Worm (Caenorhabditis elegans) whole organism, late embryonic: Measurements from ENCODE around the gene M163.21.

Experiments
- C08G9.2 ChIP-seq: sonication (generic microtip); optimal IDR thresholded peaks from 2 replicates; lab custom pipeline; 2016; ENCODE audit warnings: mild to moderate bottlenecking, missing genetic modification characterization, moderate library complexity, missing compliant biosample characterization
- C38D4.7 ChIP-seq: fragments of 200-800 bp; sonication (Bioruptor generic); optimal IDR thresholded peaks from 2 replicates; lab custom pipeline; 2018; ENCODE audit warnings: mild to moderate bottlenecking, missing genetic modification characterization, moderate library complexity, missing compliant biosample characterization
- K09A11.1 ChIP-seq: sonication (generic microtip); optimal IDR thresholded peaks from 2 replicates; lab custom pipeline; 2017; ENCODE audit warnings: antibody characterized with exemption, mild to moderate bottlenecking, missing genetic modification characterization, missing compliant biosample characterization; ENCODE audit not compliant: insufficient read depth
- T23F11.4 ChIP-seq: fragments of 200-800 bp; sonication (Bioruptor generic); optimal IDR thresholded peaks from 2 replicates; lab custom pipeline; 2018; ENCODE audit warnings: mild to moderate bottlenecking, missing genetic modification characterization, missing compliant biosample characterization
- Y22D7AL.16 ChIP-seq: sonication (generic microtip); optimal IDR thresholded peaks from 2 replicates; lab custom pipeline; 2016; ENCODE audit warnings: missing genetic modification characterization, missing compliant biosample characterization
- ahr-1 ChIP-seq: sonication (generic microtip); optimal IDR thresholded peaks from 2 replicates; lab custom pipeline; 2016; ENCODE audit warnings: missing genetic modification characterization, missing compliant biosample characterization
- ama-1 ChIP-seq: fragments of 150-350 bp; optimal IDR thresholded peaks from 2 replicates; lab custom pipeline; 2014
- ceh-19 ChIP-seq: fragments of 200-800 bp; sonication (Bioruptor generic); optimal IDR thresholded peaks from 2 replicates; lab custom pipeline; 2018; ENCODE audit warnings: mild to moderate bottlenecking, missing genetic modification characterization, missing compliant biosample characterization
- ceh-2 ChIP-seq: sonication (generic microtip); optimal IDR thresholded peaks from 2 replicates; lab custom pipeline; 2016; ENCODE audit warnings: missing genotype, missing genetic modification characterization, missing compliant biosample characterization
- ceh-24 ChIP-seq: sonication (generic microtip); optimal IDR thresholded peaks from 2 replicates; lab custom pipeline; 2016; ENCODE audit warnings: mild to moderate bottlenecking, missing genetic modification characterization, missing compliant biosample characterization
- ceh-31 ChIP-seq: sonication (generic microtip); optimal IDR thresholded peaks from 2 replicates; lab custom pipeline; 2016; ENCODE audit warnings: missing genetic modification characterization, missing compliant biosample characterization
- ceh-48 ChIP-seq: sonication (generic microtip); optimal IDR thresholded peaks from 2 replicates; lab custom pipeline; 2016; ENCODE audit warnings: missing genetic modification characterization, inconsistent platforms, missing compliant biosample characterization
- che-1 ChIP-seq: sonication (generic microtip); optimal IDR thresholded peaks from 2 replicates; lab custom pipeline; 2016; ENCODE audit warnings: mild to moderate bottlenecking, missing genetic modification characterization, missing compliant biosample characterization
- dmd-4 ChIP-seq: sonication (generic microtip); optimal IDR thresholded peaks from 2 replicates; lab custom pipeline; 2016; ENCODE audit warnings: borderline replicate concordance, missing genetic modification characterization, missing compliant biosample characterization
- elt-2 ChIP-seq: sonication (generic microtip); optimal IDR thresholded peaks from 2 replicates; lab custom pipeline; 2016; ENCODE audit warnings: missing genetic modification reagents, missing genetic modification characterization, missing compliant biosample characterization
- elt-4 ChIP-seq: sonication (generic microtip); optimal IDR thresholded peaks from 2 replicates; lab custom pipeline; 2016; ENCODE audit warnings: missing genetic modification characterization, missing compliant biosample characterization
- fax-1 ChIP-seq: sonication (generic microtip); optimal IDR thresholded peaks from 2 replicates; lab custom pipeline; 2016; ENCODE audit warnings: missing genotype, missing genetic modification characterization, missing compliant biosample characterization
- fkh-10 ChIP-seq: fragments of 150-350 bp; optimal IDR thresholded peaks from 2 replicates; lab custom pipeline; 2014; ENCODE audit warnings: missing biosample characterization, missing genetic modification reagents, missing genetic modification characterization
- hlh-13 ChIP-seq: fragments of 200-800 bp; sonication (Bioruptor generic); optimal IDR thresholded peaks from 2 replicates; lab custom pipeline; 2018; ENCODE audit warnings: mild to moderate bottlenecking, missing genetic modification characterization, missing compliant biosample characterization
- hlh-15 ChIP-seq: sonication (generic microtip); optimal IDR thresholded peaks from 2 replicates; lab custom pipeline; 2016; ENCODE audit warnings: missing genetic modification characterization, missing compliant biosample characterization
- hlh-30 ChIP-seq: sonication (generic microtip); optimal IDR thresholded peaks from 2 replicates; lab custom pipeline; 2017; ENCODE audit warnings: antibody characterized with exemption, missing genetic modification characterization, missing compliant biosample characterization; ENCODE audit not compliant: insufficient read depth
- hlh-8 ChIP-seq: sonication (generic microtip); optimal IDR thresholded peaks from 2 replicates; lab custom pipeline; 2016; ENCODE audit warnings: missing genotype, missing genetic modification characterization, missing compliant biosample characterization
- lim-6 ChIP-seq: sonication (generic microtip); optimal IDR thresholded peaks from 2 replicates; lab custom pipeline; 2016; ENCODE audit warnings: missing genetic modification characterization, missing compliant biosample characterization
- lin-11 ChIP-seq: fragments of 200-800 bp; sonication (Bioruptor generic); optimal IDR thresholded peaks from 2 replicates; lab custom pipeline; 2018; ENCODE audit warnings: mild to moderate bottlenecking, missing genetic modification characterization, missing compliant biosample characterization
- nfya-1 ChIP-seq: sonication (generic microtip); optimal IDR thresholded peaks from 2 replicates; lab custom pipeline; 2017; ENCODE audit warnings: missing genetic modification characterization, mild to moderate bottlenecking, missing compliant biosample characterization, antibody characterized with exemption, moderate library complexity
- nhr-232 ChIP-seq: sonication (generic microtip); optimal IDR thresholded peaks from 2 replicates; lab custom pipeline; 2016; ENCODE audit warnings: missing genetic modification characterization, missing compliant biosample characterization
- pat-9 ChIP-seq: fragments of 200-800 bp; sonication (Bioruptor generic); optimal IDR thresholded peaks from 2 replicates; lab custom pipeline; 2018; ENCODE audit warnings: mild to moderate bottlenecking, missing genetic modification characterization, moderate library complexity, missing compliant biosample characterization
- pha-2 ChIP-seq: sonication (generic microtip); optimal IDR thresholded peaks from 2 replicates; lab custom pipeline; 2017; ENCODE audit warnings: mild to moderate bottlenecking, missing genetic modification characterization, missing compliant biosample characterization
- pqm-1 ChIP-seq: sonication (generic microtip); optimal IDR thresholded peaks from 2 replicates; lab custom pipeline; 2016; ENCODE audit warnings: missing genetic modification characterization, missing compliant biosample characterization
- ref-2 ChIP-seq: sonication (generic microtip); optimal IDR thresholded peaks from 2 replicates; lab custom pipeline; 2016; ENCODE audit warnings: missing genetic modification characterization, missing compliant biosample characterization
- rnt-1 ChIP-seq: sonication (generic microtip); optimal IDR thresholded peaks from 2 replicates; lab custom pipeline; 2016; ENCODE audit warnings: missing genetic modification characterization, missing compliant biosample characterization
- sdc-2 ChIP-seq: sonication (generic microtip); optimal IDR thresholded peaks from 2 replicates; lab custom pipeline; 2016; ENCODE audit warnings: missing genotype, missing genetic modification characterization, missing compliant biosample characterization
- sox-2 ChIP-seq: fragments of 200-800 bp; sonication (Bioruptor generic); IDR thresholded peaks from 2 replicates; pipeline ENCODE4 v1.3.6; 2022; ENCODE audit warnings: missing genetic modification reagents, missing genetic modification characterization, missing compliant biosample characterization
- sox-4 ChIP-seq: sonication (generic microtip); optimal IDR thresholded peaks from 2 replicates; lab custom pipeline; 2017; ENCODE audit warnings: mild to moderate bottlenecking, missing genetic modification characterization, inconsistent platforms, missing compliant biosample characterization
- syd-9 ChIP-seq: sonication (generic microtip); optimal IDR thresholded peaks from 2 replicates; lab custom pipeline; 2016; ENCODE audit warnings: mild to moderate bottlenecking, missing genetic modification characterization, moderate library complexity, missing compliant biosample characterization
- tbx-2 ChIP-seq: sonication (generic microtip); optimal IDR thresholded peaks from 2 replicates; lab custom pipeline; 2016; ENCODE audit warnings: missing genetic modification characterization, missing compliant biosample characterization
- tbx-7 ChIP-seq: sonication (generic microtip); optimal IDR thresholded peaks from 2 replicates; lab custom pipeline; 2016; ENCODE audit warnings: missing genotype, missing genetic modification characterization, missing compliant biosample characterization
- ttx-3 ChIP-seq: sonication (generic microtip); optimal IDR thresholded peaks from 2 replicates; lab custom pipeline; 2016; ENCODE audit warnings: missing genetic modification reagents, missing genetic modification characterization, missing compliant biosample characterization
- unc-42 ChIP-seq: sonication (generic microtip); optimal IDR thresholded peaks from 2 replicates; lab custom pipeline; 2016; ENCODE audit warnings: missing genotype, missing genetic modification characterization, missing compliant biosample characterization
- zip-5 ChIP-seq: sonication (generic microtip); optimal IDR thresholded peaks from 2 replicates; lab custom pipeline; 2016; ENCODE audit warnings: missing genetic modification characterization, missing compliant biosample characterization
- ztf-16 ChIP-seq: sonication (generic microtip); optimal IDR thresholded peaks from 2 replicates; lab custom pipeline; 2017; ENCODE audit warnings: missing genetic modification characterization, missing compliant biosample characterization

The M163.21 gene

DNA sequence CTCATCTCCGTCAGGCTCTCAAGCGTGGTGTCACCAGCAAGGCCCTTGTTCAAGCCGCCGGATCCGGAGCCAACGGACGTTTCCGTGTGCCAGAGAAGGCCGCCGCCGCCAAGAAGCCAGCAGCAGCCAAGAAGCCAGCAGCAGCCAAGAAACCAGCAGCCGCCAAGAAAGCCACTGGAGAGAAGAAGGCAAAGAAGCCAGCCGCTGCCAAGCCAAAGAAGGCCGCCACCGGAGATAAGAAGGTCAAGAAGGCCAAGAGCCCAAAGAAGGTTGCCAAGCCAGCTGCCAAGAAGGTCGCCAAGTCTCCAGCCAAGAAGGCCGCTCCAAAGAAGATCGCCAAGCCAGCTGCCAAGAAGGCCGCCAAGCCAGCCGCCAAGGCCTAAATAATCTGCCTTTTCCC is 23.9 kb downstream of the M163.21 start:
- TF ChIP-seq syd-9 (tag; lab: Kevin White, UChicago) = no peak
- no peak for TF ChIP-seq hlh-15 (tag; lab: Kevin White, UChicago)
- TF ChIP-seq ref-2 (tag; lab: Kevin White, UChicago) = no peak
- TF ChIP-seq ceh-2 (tag; lab: Kevin White, UChicago) = no peak
- peak; percentile 49 for TF ChIP-seq elt-4 (tag; lab: Kevin White, UChicago)

DNA sequence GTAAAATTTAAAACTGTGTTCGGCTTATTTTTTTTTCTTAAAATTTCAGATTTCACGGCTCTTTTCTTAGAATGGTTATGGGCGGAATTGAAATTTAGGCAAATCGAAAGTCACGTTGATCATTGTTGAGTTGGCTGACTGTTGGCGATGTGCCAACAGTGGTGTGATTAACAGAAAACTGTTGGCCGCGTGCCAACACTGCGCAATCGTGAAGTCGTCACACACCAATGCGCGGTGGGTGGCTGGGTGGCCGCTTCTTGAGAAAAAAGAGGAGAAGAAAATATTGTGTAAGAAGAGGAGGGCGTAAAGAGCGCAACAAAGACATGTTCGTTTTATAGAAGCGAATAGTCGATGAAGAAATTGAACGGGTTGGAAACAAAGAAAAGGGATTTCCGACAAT is 24.5 kb downstream of the M163.21 start:
- peak; percentile 59 for TF ChIP-seq sdc-2 (tag; lab: Kevin White, UChicago)
- no peak for TF ChIP-seq ceh-19 (GFP tag; lab: Kevin White, UChicago)
- TF ChIP-seq nfya-1 (tag; lab: Kevin White, UChicago) = peak; percentile 16
- no peak for TF ChIP-seq hlh-30 (tag; lab: Kevin White, UChicago)
- peak; percentile 13 for TF ChIP-seq elt-2
- no peak for TF ChIP-seq ceh-24 (tag; lab: Kevin White, UChicago)
- TF ChIP-seq ama-1 (lab: Kevin White, UChicago) = peak; percentile 68
- no peak for TF ChIP-seq fax-1
- TF ChIP-seq sox-2 (GFP tag; lab: Robert Waterston, UW) = peak; percentile 55; the same call in 1 of the 2 replicates
- no peak for TF ChIP-seq ahr-1
- peak; percentile 38 for TF ChIP-seq ref-2 (tag; lab: Kevin White, UChicago)
- TF ChIP-seq ttx-3 (tag; lab: Kevin White, UChicago) = no peak
- TF ChIP-seq sox-4 (tag; lab: Kevin White, UChicago) = no peak
- peak; percentile 14 for TF ChIP-seq dmd-4 (tag; lab: Kevin White, UChicago)
- no peak for TF ChIP-seq zip-5 (tag; lab: Kevin White, UChicago)
- TF ChIP-seq ceh-31 (tag; lab: Kevin White, UChicago) = no peak
- peak; percentile 3 for TF ChIP-seq unc-42 (tag; lab: Kevin White, UChicago)

DNA sequence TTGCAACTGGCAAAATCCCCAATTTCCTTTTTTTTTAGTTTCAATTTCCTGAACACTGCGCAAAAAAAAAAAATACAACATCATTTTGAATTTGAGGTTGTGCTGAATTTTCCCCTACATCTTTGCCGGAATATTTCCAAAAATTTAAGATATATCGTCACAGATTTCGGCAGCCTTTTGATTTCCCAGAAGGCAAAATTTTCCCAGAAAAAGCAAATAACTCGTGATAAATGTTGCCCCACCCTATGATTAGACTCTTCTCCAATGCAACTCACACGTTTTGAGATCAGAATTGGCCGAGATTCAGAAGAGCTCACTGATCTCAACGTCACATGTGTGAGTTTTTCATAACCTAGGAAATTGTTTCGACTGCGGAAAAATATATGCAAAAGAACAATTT is 25.8 kb downstream of the M163.21 start:
- TF ChIP-seq che-1 = no peak
- TF ChIP-seq ceh-24 (tag; lab: Kevin White, UChicago) = no peak
- no peak for TF ChIP-seq hlh-8 (tag; lab: Kevin White, UChicago)
- TF ChIP-seq ceh-48 (tag; lab: Kevin White, UChicago) = no peak
- TF ChIP-seq hlh-15 (tag; lab: Kevin White, UChicago) = no peak
- no peak for TF ChIP-seq tbx-7 (tag; lab: Kevin White, UChicago)
- TF ChIP-seq ztf-16 (tag; lab: Kevin White, UChicago) = no peak
- TF ChIP-seq, all 69 proteins: peak for 0

DNA sequence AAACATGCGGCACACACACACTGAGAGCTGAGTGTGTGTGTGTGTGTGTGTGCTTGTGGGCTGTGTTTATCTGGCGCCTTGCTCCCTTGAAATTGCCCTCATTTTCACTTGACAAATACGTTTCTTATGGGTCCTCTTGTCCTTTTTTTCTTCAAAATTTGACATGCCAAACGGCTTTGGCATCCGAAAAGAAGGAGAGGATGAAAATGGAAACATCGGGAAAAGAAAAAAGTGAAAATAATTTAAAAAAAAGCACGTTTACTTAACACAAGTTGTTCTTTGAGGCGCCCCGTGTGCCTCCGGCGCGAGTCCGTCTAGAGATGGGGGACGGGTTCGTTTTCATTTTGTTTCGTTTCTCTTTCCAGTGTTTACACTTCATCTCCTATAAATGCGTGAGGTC is 28.4 kb downstream of the M163.21 start:
- no peak for TF ChIP-seq sox-4 (tag; lab: Kevin White, UChicago)
- TF ChIP-seq Y22D7AL.16 = no peak
- TF ChIP-seq K09A11.1 (tag; lab: Kevin White, UChicago) = no peak
- no peak for TF ChIP-seq ceh-19 (GFP tag; lab: Kevin White, UChicago)
- TF ChIP-seq tbx-2 (tag; lab: Kevin White, UChicago) = no peak
- no peak for TF ChIP-seq lim-6 (tag; lab: Kevin White, UChicago)
- no peak for TF ChIP-seq pat-9 (tag; lab: Kevin White, UChicago)
- TF ChIP-seq dmd-4 (tag; lab: Kevin White, UChicago) = no peak
- no peak for TF ChIP-seq ceh-2 (tag; lab: Kevin White, UChicago)
- no peak for TF ChIP-seq sdc-2 (tag; lab: Kevin White, UChicago)
- no peak for TF ChIP-seq C08G9.2 (tag; lab: Kevin White, UChicago)
- no peak for TF ChIP-seq hlh-13
- TF ChIP-seq tbx-7 (tag; lab: Kevin White, UChicago) = no peak

DNA sequence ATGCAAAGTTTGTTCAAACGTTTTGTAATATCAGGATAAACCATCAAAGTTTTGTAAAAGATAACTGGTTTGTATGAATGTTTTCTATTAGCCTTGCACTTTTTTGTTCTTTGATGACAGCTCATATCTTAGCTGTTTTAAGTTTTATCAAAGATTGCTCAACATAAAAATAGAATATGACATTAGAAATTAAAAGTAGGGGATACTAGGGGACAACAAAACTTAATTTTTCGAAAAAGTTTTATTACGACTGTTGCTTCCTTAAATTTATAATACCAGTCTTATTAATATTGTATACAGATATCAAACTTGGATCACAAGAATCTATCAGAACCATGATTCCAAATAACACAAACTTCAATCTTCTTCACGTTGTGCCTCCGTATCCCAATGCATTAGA is 29.2 kb downstream of the M163.21 start, which contains the start of gene ztf-14:
Gene ztf-14 (plus strand): TSS at position 301 of the 400 bp plus-strand sequence.
- TF ChIP-seq fax-1 = no peak
- TF ChIP-seq C38D4.7 (GFP tag; lab: Kevin White, UChicago) = no peak
- TF ChIP-seq sdc-2 (tag; lab: Kevin White, UChicago) = no peak
- no peak for TF ChIP-seq ztf-16 (tag; lab: Kevin White, UChicago)
- TF ChIP-seq fkh-10 (GFP tag; lab: Kevin White, UChicago) = no peak
- no peak for TF ChIP-seq pha-2 (tag; lab: Kevin White, UChicago)
- no peak for TF ChIP-seq Y22D7AL.16
- TF ChIP-seq elt-2 = no peak
- no peak for TF ChIP-seq ahr-1
- TF ChIP-seq rnt-1 (tag; lab: Kevin White, UChicago) = no peak
- TF ChIP-seq lin-11 (tag; lab: Kevin White, UChicago) = no peak
- no peak for TF ChIP-seq K09A11.1 (tag; lab: Kevin White, UChicago)
- TF ChIP-seq nhr-232 (tag; lab: Kevin White, UChicago) = no peak
- no peak for TF ChIP-seq pqm-1 (tag; lab: Kevin White, UChicago)
- no peak for TF ChIP-seq che-1
- TF ChIP-seq T23F11.4 (GFP tag; lab: Kevin White, UChicago) = no peak
- TF ChIP-seq ceh-24 (tag; lab: Kevin White, UChicago) = no peak
- TF ChIP-seq tbx-7 (tag; lab: Kevin White, UChicago) = no peak
- TF ChIP-seq, all 69 proteins: peak for 0
